Worm (Caenorhabditis elegans): ENCODE results near the gene scl-25.
"Not testable (repeated sequence)": the region's sequence is repeated elsewhere in the genome, so short reads cannot be mapped to it uniquely, and the experiment has no call there.

scl-25 gene

DNA sequence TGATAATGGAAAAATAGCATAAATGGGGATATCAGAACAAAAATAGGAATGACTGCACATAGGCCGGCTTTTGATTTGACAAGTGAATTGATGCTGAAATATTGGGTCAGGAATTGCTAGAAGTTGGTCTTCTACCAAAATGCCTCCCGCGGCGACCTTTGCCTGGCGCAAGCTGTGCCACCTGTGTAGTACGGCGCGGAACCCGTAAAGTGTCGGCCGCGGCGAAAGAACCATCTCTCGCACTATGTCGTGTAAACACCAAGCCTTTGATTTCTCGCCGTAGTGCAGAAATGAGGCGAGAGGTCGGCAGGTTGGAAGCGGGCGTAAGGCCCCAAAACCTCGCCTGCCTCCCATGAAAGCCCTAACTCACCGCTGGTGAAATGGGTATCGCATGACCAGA lies 35.9 kb downstream of the scl-25 start:
- no peak for TF ChIP-seq isw-1 (GFP tag; IDR thresholded peaks at IDR 0.05)
- no peak for TF ChIP-seq hpl-2 (GFP tag; optimal IDR thresholded peaks at IDR 0.05)
- TF ChIP-seq snpc-4 (tag; optimal IDR thresholded peaks at IDR 0.05), result peak; percentile 24

ce11 chrV:17264855-17265254 lies 39.4 kb downstream of the scl-25 start, which contains the start of gene K10G4.3:
Gene K10G4.3 (minus strand): TSS chrV:17264955.
- TF ChIP-seq lsy-2 (tag; optimal IDR thresholded peaks at IDR 0.05); vab-15 (tag; optimal IDR thresholded peaks at IDR 0.05); efl-1 (optimal IDR thresholded peaks at IDR 0.05); efl-1 (GFP tag; optimal IDR thresholded peaks at IDR 0.05 in 1 of 2): not testable (repeated sequence)

ce11 chrV:17272112-17272511 lies 46.6 kb downstream of the scl-25 start:
- TF ChIP-seq nhr-28 (tag; optimal IDR thresholded peaks at IDR 0.05), result no peak
- TF ChIP-seq sup-37 (GFP tag; optimal IDR thresholded peaks at IDR 0.05), result no peak
- TF ChIP-seq ceh-82 (tag; optimal IDR thresholded peaks at IDR 0.05), result no peak
- no peak for TF ChIP-seq xbp-1 (tag; optimal IDR thresholded peaks at IDR 0.05)
- no peak for TF ChIP-seq nhr-47 (tag; optimal IDR thresholded peaks at IDR 0.05)
- no peak for TF ChIP-seq nhr-85 (tag)
- no peak for TF ChIP-seq zip-4 (GFP tag; optimal IDR thresholded peaks at IDR 0.05)
- no peak for TF ChIP-seq alr-1 (tag; optimal IDR thresholded peaks at IDR 0.05; ENCODE audit: borderline replicate concordance)
- TF ChIP-seq unc-30 (tag; optimal IDR thresholded peaks at IDR 0.05), result no peak
- no peak for TF ChIP-seq nhr-76 (tag; optimal IDR thresholded peaks at IDR 0.05)
- TF ChIP-seq hpl-2 (GFP tag; optimal IDR thresholded peaks at IDR 0.05), result no peak
- TF ChIP-seq aha-1 (tag; optimal IDR thresholded peaks at IDR 0.05), result no peak
- no peak for TF ChIP-seq mdl-1 (tag; optimal IDR thresholded peaks at IDR 0.05)
- TF ChIP-seq F16B12.6 (tag; optimal IDR thresholded peaks at IDR 0.05), result no peak
- TF ChIP-seq grh-1 (GFP tag; IDR thresholded peaks at IDR 0.05), result no peak
- no peak for TF ChIP-seq C16A3.4 (tag; optimal IDR thresholded peaks at IDR 0.05)
- no peak for TF ChIP-seq lir-3 (tag; optimal IDR thresholded peaks at IDR 0.05; ENCODE audit: poor library complexity)
- no peak for TF ChIP-seq efl-1 (optimal IDR thresholded peaks at IDR 0.05)
- TF ChIP-seq efl-1 (GFP tag; optimal IDR thresholded peaks at IDR 0.05 in 1 of 2), result no peak
- TF ChIP-seq nhr-237 (tag; optimal IDR thresholded peaks at IDR 0.05), result no peak

- TF ChIP-seq snpc-4 (tag; optimal IDR thresholded peaks at IDR 0.05) (no peak), irx-1 (tag; optimal IDR thresholded peaks at IDR 0.05) (no peak), egl-27 (tag; optimal IDR thresholded peaks at IDR 0.05) (no peak), aly-2 (tag; optimal IDR thresholded peaks at IDR 0.05) (no peak), fkh-8 (tag; optimal IDR thresholded peaks at IDR 0.05) (no peak), elt-3 (tag; optimal IDR thresholded peaks at IDR 0.05) (no peak), nhr-85 (tag) (no peak), mdl-1 (tag; optimal IDR thresholded peaks at IDR 0.05) (no peak), swsn-7 (tag; optimal IDR thresholded peaks at IDR 0.05) (no peak), dsc-1 (tag; optimal IDR thresholded peaks at IDR 0.05) (no peak), blmp-1 (tag; optimal IDR thresholded peaks at IDR 0.05) (no peak), hlh-4 (tag; optimal IDR thresholded peaks at IDR 0.05) (no peak), lin-35 (GFP tag; optimal IDR thresholded peaks at IDR 0.05) (no peak), ceh-88 (GFP tag; IDR thresholded peaks at IDR 0.05) (no peak), dpl-1 (GFP tag; optimal IDR thresholded peaks at IDR 0.05) (no peak), grh-1 (GFP tag; IDR thresholded peaks at IDR 0.05) (no peak), lsy-2 (tag; optimal IDR thresholded peaks at IDR 0.05) (no peak), egl-13 (tag; optimal IDR thresholded peaks at IDR 0.05) (no peak), ces-1 (GFP tag; optimal IDR thresholded peaks at IDR 0.05) (no peak), ama-1 (optimal IDR thresholded peaks at IDR 0.05) (no peak)
These were observed 47.8 kb downstream of the scl-25 start, which contains the start of gene K10G4.10 for ce11 chrV:17273249-17273648. Gene K10G4.10 (plus strand): TSS chrV:17273549.

Measured in whole organism, L1 larva.